Worm (Caenorhabditis elegans) whole organism, mixed stage, embryonic: ENCODE measurements around the gene W02F12.2.

Source experiments
- M03D4.4 ChIP-seq: sonication (generic microtip); optimal IDR thresholded peaks from 2 replicates; lab custom pipeline; 2017; ENCODE audit warnings: mild to moderate bottlenecking, missing genetic modification characterization, missing compliant biosample characterization
- bed-3 ChIP-seq: fragments of 200-800 bp; sonication (Bioruptor generic); optimal IDR thresholded peaks from 3 replicates; lab custom pipeline; 2018; ENCODE audit warnings: mild to moderate bottlenecking, missing genetic modification characterization, moderate library complexity, missing compliant biosample characterization
- blmp-1 ChIP-seq: fragments of 150-350 bp; optimal IDR thresholded peaks from 2 replicates; lab custom pipeline; 2014; ENCODE audit warnings: missing biosample characterization, missing genetic modification characterization
- ceh-39 ChIP-seq: fragments of 150-350 bp; optimal IDR thresholded peaks from 2 replicates; lab custom pipeline; 2014; ENCODE audit warnings: missing biosample characterization, missing genetic modification characterization
- ceh-43 ChIP-seq: fragments of 200-800 bp; sonication (Bioruptor generic); optimal IDR thresholded peaks from 2 replicates; lab custom pipeline; 2018; ENCODE audit warnings: mild to moderate bottlenecking, missing genetic modification characterization, moderate library complexity, missing compliant biosample characterization
- ceh-83 ChIP-seq: fragments of 200-800 bp; sonication (Bioruptor generic); optimal IDR thresholded peaks from 2 replicates; lab custom pipeline; 2018; ENCODE audit warnings: mild to moderate bottlenecking, missing genetic modification characterization, missing compliant biosample characterization
- cnd-1 ChIP-seq: fragments of 200-800 bp; sonication (Bioruptor generic); optimal IDR thresholded peaks from 2 replicates; lab custom pipeline; 2018; ENCODE audit warnings: mild to moderate bottlenecking, missing genetic modification characterization, missing compliant biosample characterization
- drap-1 ChIP-seq: fragments of 200-800 bp; sonication (Bioruptor generic); optimal IDR thresholded peaks from 3 replicates; lab custom pipeline; 2018; ENCODE audit warnings: mild to moderate bottlenecking, missing genetic modification characterization, missing compliant biosample characterization
- elt-1 ChIP-seq: sonication (generic microtip); optimal IDR thresholded peaks from 2 replicates; lab custom pipeline; 2017; ENCODE audit warnings: missing genetic modification characterization, mild to moderate bottlenecking, missing compliant biosample characterization, antibody characterized with exemption, moderate library complexity, borderline replicate concordance; ENCODE audit not compliant: insufficient read depth
- elt-3 ChIP-seq: fragments of 150-350 bp; optimal IDR thresholded peaks from 2 replicates; lab custom pipeline; 2014; ENCODE audit warnings: missing biosample characterization, missing genetic modification characterization
- ham-2 ChIP-seq: fragments of 200-800 bp; sonication (Bioruptor generic); optimal IDR thresholded peaks from 2 replicates; lab custom pipeline; 2018; ENCODE audit warnings: mild to moderate bottlenecking, missing genetic modification characterization, missing compliant biosample characterization
- hlh-1 ChIP-seq: fragments of 150-350 bp; optimal IDR thresholded peaks from 2 replicates; lab custom pipeline; 2014; ENCODE audit warnings: missing biosample characterization, missing genetic modification reagents, missing genetic modification characterization
- lin-13 ChIP-seq: fragments of 150-350 bp; optimal IDR thresholded peaks from 2 replicates; lab custom pipeline; 2014; ENCODE audit warnings: missing biosample characterization, missing genetic modification characterization
- lin-32 ChIP-seq: fragments of 200-800 bp; sonication (Bioruptor generic); optimal IDR thresholded peaks from 2 replicates; lab custom pipeline; 2018; ENCODE audit warnings: mild to moderate bottlenecking, missing genetic modification characterization, missing compliant biosample characterization
- mab-5 ChIP-seq: fragments of 150-350 bp; optimal IDR thresholded peaks from 2 replicates; lab custom pipeline; 2014; ENCODE audit warnings: missing biosample characterization, missing genetic modification characterization
- mep-1 ChIP-seq: fragments of 150-350 bp; optimal IDR thresholded peaks from 2 replicates; lab custom pipeline; 2017; ENCODE audit warnings: missing biosample characterization, missing genetic modification reagents, missing genetic modification characterization, inconsistent platforms
- nhr-12 ChIP-seq: fragments of 150-350 bp; optimal IDR thresholded peaks from 2 replicates; lab custom pipeline; 2014; ENCODE audit warnings: missing biosample characterization, missing genetic modification characterization
- nhr-2 ChIP-seq: fragments of 150-350 bp; optimal IDR thresholded peaks from 2 replicates; lab custom pipeline; 2014; ENCODE audit warnings: missing biosample characterization, missing genetic modification characterization
- nhr-237 ChIP-seq: fragments of 150-350 bp; optimal IDR thresholded peaks from 2 replicates; lab custom pipeline; 2014; ENCODE audit warnings: missing biosample characterization, missing genetic modification characterization
- nhr-28 ChIP-seq: fragments of 150-350 bp; optimal IDR thresholded peaks from 2 replicates; lab custom pipeline; 2014; ENCODE audit warnings: missing biosample characterization, missing genetic modification characterization
- nhr-76 ChIP-seq: sonication (generic microtip); optimal IDR thresholded peaks from 2 replicates; lab custom pipeline; 2017; ENCODE audit warnings: missing biosample characterization, missing genetic modification characterization
- pha-4 ChIP-seq: fragments of 150-350 bp; optimal IDR thresholded peaks from 2 replicates; lab custom pipeline; 2018; ENCODE audit warnings: missing biosample characterization, missing genetic modification reagents, missing genetic modification characterization
- sem-2 ChIP-seq: fragments of 200-800 bp; sonication (Bioruptor generic); optimal IDR thresholded peaks from 2 replicates; lab custom pipeline; 2018; ENCODE audit warnings: mild to moderate bottlenecking, missing genetic modification characterization, missing compliant biosample characterization
- unc-39 ChIP-seq: fragments of 150-350 bp; optimal IDR thresholded peaks from 2 replicates; lab custom pipeline; 2014; ENCODE audit warnings: missing biosample characterization, missing genetic modification characterization
- unc-62 ChIP-seq: fragments of 150-350 bp; optimal IDR thresholded peaks from 2 replicates; lab custom pipeline; 2014; ENCODE audit warnings: missing biosample characterization, missing genetic modification reagents, missing genetic modification characterization
- zip-8 ChIP-seq: fragments of 150-350 bp; optimal IDR thresholded peaks from 2 replicates; lab custom pipeline; 2014; ENCODE audit warnings: missing biosample characterization, missing genetic modification characterization
- ztf-11 ChIP-seq: fragments of 150-350 bp; optimal IDR thresholded peaks from 2 replicates; lab custom pipeline; 2014; ENCODE audit warnings: missing biosample characterization, missing genetic modification characterization

The W02F12.2 gene

ce11 chrV:6709050-6709683, 11.7 kb upstream of the W02F12.2 start, which contains the start of gene dlst-1 (continued):
- TF ChIP-seq sem-2 (GFP tag; lab: Kevin White, UChicago) (no peak), M03D4.4 (tag; lab: Kevin White, UChicago) (peak; percentile 76), nhr-2 (no peak)
- TF ChIP-seq, all 35 proteins: peak for 11

ce11 chrV:6706771-6707170, 9.3 kb upstream of the W02F12.2 start, which contains the start of gene W02F12.4:
Gene W02F12.4, minus strand, starts transcription at chrV:6706934.
- TF ChIP-seq zip-8 (tag; lab: Kevin White, UChicago) (peak; percentile 3), drap-1 (GFP tag; lab: Kevin White, UChicago) (no peak), nhr-237 (tag; lab: Kevin White, UChicago) (no peak)

- TF ChIP-seq unc-62 (GFP tag; lab: Kevin White, UChicago) (no peak), zip-8 (tag; lab: Kevin White, UChicago) (peak; percentile 91), ceh-39 (no peak), cnd-1 (tag; lab: Kevin White, UChicago) (no peak)
Observed at ce11 chrV:6705367-6705766, 7.9 kb upstream of the W02F12.2 start.

- TF ChIP-seq nhr-12 (tag; lab: Kevin White, UChicago): no peak
- no peak for TF ChIP-seq nhr-76 (tag; lab: Kevin White, UChicago)
- TF ChIP-seq nhr-28 (tag; lab: Kevin White, UChicago): no peak
- no peak for TF ChIP-seq pha-4 (tag; lab: Kevin White, UChicago)
- TF ChIP-seq bed-3: no peak
- TF ChIP-seq ztf-11 (tag; lab: Kevin White, UChicago): no peak
- TF ChIP-seq nhr-237 (tag; lab: Kevin White, UChicago): no peak
- no peak for TF ChIP-seq ham-2 (GFP tag; lab: Kevin White, UChicago)
- no peak for TF ChIP-seq unc-39 (tag; lab: Kevin White, UChicago)
- TF ChIP-seq elt-3: no peak
Observed at ce11 chrV:6704482-6704881, 7.0 kb upstream of the W02F12.2 start.

- no peak for TF ChIP-seq elt-1 (tag; lab: Kevin White, UChicago)
- no peak for TF ChIP-seq blmp-1 (tag; lab: Kevin White, UChicago)
Observed at ce11 chrV:6702692-6703091, 5.2 kb upstream of the W02F12.2 start, which contains the start of gene era-1. Gene era-1, plus strand, starts transcription at chrV:6703057.

- no peak for TF ChIP-seq ceh-83 (GFP tag; lab: Kevin White, UChicago)
- TF ChIP-seq blmp-1 (tag; lab: Kevin White, UChicago): peak; percentile 82
Observed at ce11 chrV:6699833-6700232, 2.4 kb upstream of the W02F12.2 start.

- no peak for TF ChIP-seq ceh-83 (GFP tag; lab: Kevin White, UChicago)
- no peak for TF ChIP-seq M03D4.4 (tag; lab: Kevin White, UChicago)
- TF ChIP-seq lin-32 (GFP tag; lab: Kevin White, UChicago): no peak
- TF ChIP-seq hlh-1 (tag; lab: Kevin White, UChicago): no peak
- TF ChIP-seq ceh-43 (GFP tag; lab: Kevin White, UChicago): no peak
- no peak for TF ChIP-seq blmp-1 (tag; lab: Kevin White, UChicago)
- TF ChIP-seq lin-13 (tag; lab: Kevin White, UChicago): no peak
- TF ChIP-seq mab-5 (tag; lab: Kevin White, UChicago): no peak
- TF ChIP-seq mep-1 (tag; lab: Kevin White, UChicago): no peak
- no peak for TF ChIP-seq pha-4 (tag; lab: Kevin White, UChicago)
Observed at ce11 chrV:6699021-6699420, 1.6 kb upstream of the W02F12.2 start.
